Fruit fly (Drosophila melanogaster): ENCODE data around the gene CG4053.

The CG4053 gene

dm6 chr3R:17115668-17116067, 16.3 kb downstream of the CG4053 start:
- TF ChIP-seq psq (optimal IDR thresholded peaks at IDR 0.05) (no peak), pan (optimal IDR thresholded peaks at IDR 0.05) (no peak), CG8478 (optimal IDR thresholded peaks at IDR 0.05) (no peak)

- no peak for TF ChIP-seq usp (GFP tag; optimal IDR thresholded peaks at IDR 0.05)
- TF ChIP-seq CG8478 (optimal IDR thresholded peaks at IDR 0.05) = no peak
- no peak for TF ChIP-seq pan (optimal IDR thresholded peaks at IDR 0.05)
- no peak for TF ChIP-seq psq (optimal IDR thresholded peaks at IDR 0.05)
- peak; percentile 12 for TF ChIP-seq Dll (optimal IDR thresholded peaks at IDR 0.05)
- no peak for TF ChIP-seq EcR (GFP tag; optimal IDR thresholded peaks at IDR 0.05)
These were observed 20.9 kb downstream of the CG4053 start for dm6 chr3R:17110880-17111726.

- TF ChIP-seq psq (optimal IDR thresholded peaks at IDR 0.05) (no peak), pan (optimal IDR thresholded peaks at IDR 0.05) (no peak), Dll (optimal IDR thresholded peaks at IDR 0.05) (no peak), usp (GFP tag; optimal IDR thresholded peaks at IDR 0.05) (no peak), EcR (GFP tag; optimal IDR thresholded peaks at IDR 0.05) (no peak), CG8478 (optimal IDR thresholded peaks at IDR 0.05) (no peak)
These were observed 23.1 kb downstream of the CG4053 start for dm6 chr3R:17108881-17109280.

- TF ChIP-seq CG8478 (optimal IDR thresholded peaks at IDR 0.05) = no peak
These were observed 43.9 kb downstream of the CG4053 start, which contains the start of gene cal1 for dm6 chr3R:17087977-17088618. cal1 (plus strand) TSS chr3R:17088280.

dm6 chr3R:17085029-17085807, 46.8 kb downstream of the CG4053 start, which contains the start of gene GckIII:
GckIII (plus strand) TSS chr3R:17085513.
- TF ChIP-seq EcR (GFP tag; optimal IDR thresholded peaks at IDR 0.05) = no peak
- TF ChIP-seq Dll (optimal IDR thresholded peaks at IDR 0.05) = no peak
- no peak for TF ChIP-seq CG8478 (optimal IDR thresholded peaks at IDR 0.05)
- TF ChIP-seq psq (optimal IDR thresholded peaks at IDR 0.05) = no peak
- TF ChIP-seq usp (GFP tag; optimal IDR thresholded peaks at IDR 0.05) = no peak
- TF ChIP-seq pan (optimal IDR thresholded peaks at IDR 0.05) = no peak

dm6 chr3R:17082471-17082870, 49.5 kb downstream of the CG4053 start:
- no peak for TF ChIP-seq usp (GFP tag; optimal IDR thresholded peaks at IDR 0.05)
- no peak for TF ChIP-seq EcR (GFP tag; optimal IDR thresholded peaks at IDR 0.05)
- no peak for TF ChIP-seq Dll (optimal IDR thresholded peaks at IDR 0.05)
- no peak for TF ChIP-seq CG8478 (optimal IDR thresholded peaks at IDR 0.05)
- no peak for TF ChIP-seq pan (optimal IDR thresholded peaks at IDR 0.05)
- TF ChIP-seq psq (optimal IDR thresholded peaks at IDR 0.05) = no peak

dm6 chr3R:17081359-17081935, 50.6 kb downstream of the CG4053 start:
- no peak for TF ChIP-seq psq (optimal IDR thresholded peaks at IDR 0.05)
- TF ChIP-seq Dll (optimal IDR thresholded peaks at IDR 0.05) = no peak
- no peak for TF ChIP-seq usp (GFP tag; optimal IDR thresholded peaks at IDR 0.05)
- no peak for TF ChIP-seq pan (optimal IDR thresholded peaks at IDR 0.05)
- no peak for TF ChIP-seq CG8478 (optimal IDR thresholded peaks at IDR 0.05)
- TF ChIP-seq EcR (GFP tag; optimal IDR thresholded peaks at IDR 0.05) = no peak
